Fruit fly (Drosophila melanogaster): ENCODE data around the gene PIG-P.

The PIG-P gene

DNA sequence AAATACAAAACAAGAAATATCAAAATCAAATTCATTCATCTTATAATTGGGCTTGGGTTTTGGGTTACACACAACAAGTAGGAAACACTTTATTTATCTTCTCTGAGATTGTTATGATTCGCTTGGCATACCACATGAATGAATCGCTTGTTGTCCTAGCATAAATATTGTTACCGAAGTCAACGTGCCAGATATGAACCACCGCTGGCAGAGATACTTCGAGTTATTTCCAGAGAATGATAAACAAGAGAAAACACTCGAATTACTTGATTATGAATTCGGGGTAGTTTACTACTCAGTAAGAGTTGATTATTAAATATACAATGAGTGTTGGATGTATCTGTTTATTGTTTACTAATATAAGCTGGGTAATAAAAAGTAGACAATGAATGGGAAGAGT lies 46.5 kb downstream of the PIG-P start (continued):
- TF ChIP-seq CG12299 (tag; optimal IDR thresholded peaks at IDR 0.05) (peak; percentile 24), pros (GFP tag; optimal IDR thresholded peaks at IDR 0.05) (peak; percentile 24), chm (GFP tag; IDR thresholded peaks at IDR 0.05) (peak; percentile 63; the same call in 1 of the 2 replicates), CrebB (tag; optimal IDR thresholded peaks at IDR 0.05) (peak; percentile 54), CG2875 (GFP tag; optimal IDR thresholded peaks at IDR 0.05) (peak; percentile 32), CG32772 (GFP tag; IDR thresholded peaks at IDR 0.05) (no peak), CG15601 (tag; optimal IDR thresholded peaks at IDR 0.05) (peak; percentile 79), slou (GFP tag; optimal IDR thresholded peaks at IDR 0.05) (no peak), CG8924 (tag; optimal IDR thresholded peaks at IDR 0.05) (peak; percentile 61), schlank (tag; optimal IDR thresholded peaks at IDR 0.05) (no peak), CG33213 (GFP tag; optimal IDR thresholded peaks at IDR 0.05) (peak; percentile 32), CG13296 (GFP tag; optimal IDR thresholded peaks at IDR 0.05) (no peak), MTF-1 (GFP tag; optimal IDR thresholded peaks at IDR 0.05; ENCODE audit: borderline replicate concordance) (peak; percentile 61), CG6689 (GFP tag; IDR thresholded peaks at IDR 0.05) (no peak), CG34376 (GFP tag; optimal IDR thresholded peaks at IDR 0.05) (no peak), CG6813 (GFP tag; optimal IDR thresholded peaks at IDR 0.05) (peak; percentile 66), klu (GFP tag; IDR thresholded peaks at IDR 0.05) (no peak), ci (GFP tag; IDR thresholded peaks at IDR 0.05) (peak; percentile 69; the same call in 2 of the 3 replicates), CG7928 (GFP tag; optimal IDR thresholded peaks at IDR 0.05) (no peak), p53 (GFP tag; optimal IDR thresholded peaks at IDR 0.05) (no peak), Bteb2 (GFP tag; optimal IDR thresholded peaks at IDR 0.05) (no peak), Asciz (GFP tag; optimal IDR thresholded peaks at IDR 0.05) (peak; percentile 44), CG2678 (tag; optimal IDR thresholded peaks at IDR 0.05) (peak; percentile 53), Xbp1 (GFP tag; optimal IDR thresholded peaks at IDR 0.05) (no peak), fd102C (GFP tag; optimal IDR thresholded peaks at IDR 0.05) (peak; percentile 49), CG8388 (GFP tag; optimal IDR thresholded peaks at IDR 0.05) (no peak), PHDP (tag; optimal IDR thresholded peaks at IDR 0.05) (peak; percentile 40), gcm (GFP tag; optimal IDR thresholded peaks at IDR 0.05) (peak; percentile 52), grn (GFP tag; optimal IDR thresholded peaks at IDR 0.05) (peak; percentile 57), Sox100B (GFP tag; optimal IDR thresholded peaks at IDR 0.05) (peak; percentile 47), CG1233 (GFP tag; optimal IDR thresholded peaks at IDR 0.05) (peak; percentile 63), CG7987 (GFP tag; optimal IDR thresholded peaks at IDR 0.05) (peak; percentile 65), CG33557 (GFP tag; optimal IDR thresholded peaks at IDR 0.05) (peak; percentile 79), sug (tag; optimal IDR thresholded peaks at IDR 0.05) (peak; percentile 9), mirr (GFP tag; optimal IDR thresholded peaks at IDR 0.05) (peak; percentile 7), amos (GFP tag; IDR thresholded peaks at IDR 0.05; ENCODE audit: partially characterized antibody) (no peak), CG18262 (tag; optimal IDR thresholded peaks at IDR 0.05) (peak; percentile 52), HLH3B (GFP tag; IDR thresholded peaks at IDR 0.05) (no peak), CG18011 (GFP tag; optimal IDR thresholded peaks at IDR 0.05) (no peak), CG2116 (GFP tag; optimal IDR thresholded peaks at IDR 0.05) (peak; percentile 1), gce (GFP tag; IDR thresholded peaks at IDR 0.05) (no peak), Poxn (GFP tag; IDR thresholded peaks at IDR 0.05) (no peak), gro (GFP tag; optimal IDR thresholded peaks at IDR 0.05) (no peak), CG17568 (GFP tag; optimal IDR thresholded peaks at IDR 0.05) (peak; percentile 67), ac (GFP tag; optimal IDR thresholded peaks at IDR 0.05) (peak; percentile 72), CoRest (tag; optimal IDR thresholded peaks at IDR 0.05) (peak; percentile 17), CG16815 (GFP tag; optimal IDR thresholded peaks at IDR 0.05) (no peak), E2f1 (GFP tag; IDR thresholded peaks at IDR 0.05) (no peak), CG16779 (GFP tag; IDR thresholded peaks at IDR 0.05) (no peak), CG12219 (GFP tag; optimal IDR thresholded peaks at IDR 0.05) (peak; percentile 37)

Measured in whole organism, embryonic.